Worm (Caenorhabditis elegans) whole organism, L2 larva: ENCODE measurements around the gene Y55B1BL.1.
A peak's percentile ranks its signal among the peaks of the same experiment; 100 is the strongest.

Source experiments
- C34F6.9 ChIP-seq: fragments of 150-350 bp; optimal IDR thresholded peaks from 2 replicates; lab custom pipeline; 2014; ENCODE audit warnings: missing biosample characterization, missing genetic modification characterization
- F13H6.1 ChIP-seq: sonication (generic microtip); optimal IDR thresholded peaks from 2 replicates; lab custom pipeline; 2016; ENCODE audit warnings: missing genetic modification characterization, missing compliant biosample characterization
- R02D3.7 ChIP-seq: fragments of 150-350 bp; optimal IDR thresholded peaks from 2 replicates; lab custom pipeline; 2014; ENCODE audit warnings: missing biosample characterization, missing genetic modification characterization
- Y55F3AM.14 ChIP-seq: fragments of 200-800 bp; sonication (Bioruptor generic); optimal IDR thresholded peaks from 2 replicates; lab custom pipeline; 2018; ENCODE audit warnings: mild to moderate bottlenecking, missing genetic modification characterization, missing compliant biosample characterization
- ZK546.5 ChIP-seq: sonication (generic microtip); optimal IDR thresholded peaks from 2 replicates; lab custom pipeline; 2017; ENCODE audit warnings: missing biosample characterization, missing genetic modification characterization
- alr-1 ChIP-seq: fragments of 150-350 bp; optimal IDR thresholded peaks from 2 replicates; lab custom pipeline; 2014; ENCODE audit warnings: missing biosample characterization, missing genetic modification characterization
- aly-2 ChIP-seq: fragments of 150-350 bp; optimal IDR thresholded peaks from 2 replicates; lab custom pipeline; 2014; ENCODE audit warnings: missing biosample characterization, missing genetic modification characterization
- ama-1 ChIP-seq: fragments of 150-350 bp; optimal IDR thresholded peaks from 2 replicates; lab custom pipeline; 2018; ENCODE audit warnings: inconsistent platforms
- blmp-1 ChIP-seq: sonication (generic microtip); optimal IDR thresholded peaks from 2 replicates; lab custom pipeline; 2017; ENCODE audit warnings: missing genetic modification characterization, mild to moderate bottlenecking, missing compliant biosample characterization, antibody characterized with exemption, moderate library complexity; ENCODE audit not compliant: insufficient read depth
- ceh-16 ChIP-seq: fragments of 150-350 bp; optimal IDR thresholded peaks from 2 replicates; lab custom pipeline; 2014; ENCODE audit warnings: missing biosample characterization, missing genetic modification characterization
- ceh-82 ChIP-seq: fragments of 150-350 bp; optimal IDR thresholded peaks from 2 replicates; lab custom pipeline; 2014; ENCODE audit warnings: missing biosample characterization, missing genetic modification characterization
- crh-2 ChIP-seq: sonication (generic microtip); optimal IDR thresholded peaks from 2 replicates; lab custom pipeline; 2017; ENCODE audit warnings: missing biosample characterization, missing genetic modification characterization
- dmd-4 ChIP-seq: sonication (generic microtip); optimal IDR thresholded peaks from 2 replicates; lab custom pipeline; 2017; ENCODE audit warnings: missing biosample characterization, missing genetic modification characterization
- egl-27 ChIP-seq: sonication (generic microtip); optimal IDR thresholded peaks from 3 replicates; lab custom pipeline; 2017; ENCODE audit warnings: missing biosample characterization, missing genetic modification reagents, missing genetic modification characterization
- elt-1 ChIP-seq: fragments of 150-350 bp; optimal IDR thresholded peaks from 2 replicates; lab custom pipeline; 2014; ENCODE audit warnings: missing biosample characterization, missing genetic modification characterization
- elt-3 ChIP-seq: sonication (generic microtip); optimal IDR thresholded peaks from 2 replicates; lab custom pipeline; 2017; ENCODE audit warnings: missing biosample characterization, missing genetic modification characterization
- fos-1 ChIP-seq: fragments of 150-350 bp; optimal IDR thresholded peaks from 2 replicates; lab custom pipeline; 2014; ENCODE audit warnings: missing biosample characterization, missing genetic modification characterization
- gmeb-1 ChIP-seq: fragments of 150-350 bp; optimal IDR thresholded peaks from 2 replicates; lab custom pipeline; 2014; ENCODE audit warnings: missing biosample characterization, missing genetic modification characterization
- lin-11 ChIP-seq: fragments of 150-350 bp; sonication (generic microtip); optimal IDR thresholded peaks from 2 replicates; lab custom pipeline; 2014; ENCODE audit warnings: missing biosample characterization, missing genetic modification characterization, inconsistent platforms, mixed read lengths
- lin-13 ChIP-seq: fragments of 150-350 bp; optimal IDR thresholded peaks from 2 replicates; lab custom pipeline; 2014; ENCODE audit warnings: missing biosample characterization, missing genetic modification reagents, missing genetic modification characterization
- lin-39 ChIP-seq: fragments of 150-350 bp; optimal IDR thresholded peaks from 2 replicates; lab custom pipeline; 2014; ENCODE audit warnings: missing biosample characterization, missing genetic modification reagents, missing genetic modification characterization
- lsy-2 ChIP-seq, 2 experiments: fragments of 150-350 bp in 1 of 2; sonication (generic microtip) in 1 of 2; optimal IDR thresholded peaks; 2 replicates each; lab custom pipeline; 2014 to 2017; ENCODE audit warnings: missing biosample characterization in 2 of 2, missing genetic modification characterization in 2 of 2
- mab-5 ChIP-seq: fragments of 150-350 bp; optimal IDR thresholded peaks from 2 replicates; lab custom pipeline; 2014; ENCODE audit warnings: missing biosample characterization, missing genetic modification characterization
- mbf-1 ChIP-seq: sonication (generic microtip); optimal IDR thresholded peaks from 2 replicates; lab custom pipeline; 2017; ENCODE audit warnings: missing biosample characterization, missing genetic modification characterization
- mdl-1 ChIP-seq, 2 experiments: fragments of 150-350 bp in 1 of 2; sonication (generic microtip) in 1 of 2; optimal IDR thresholded peaks; 2 replicates each; lab custom pipeline; 2017; ENCODE audit warnings: missing biosample characterization in 2 of 2, missing genetic modification characterization in 2 of 2
- nhr-10 ChIP-seq: sonication (generic microtip); optimal IDR thresholded peaks from 2 replicates; lab custom pipeline; 2017; ENCODE audit warnings: missing biosample characterization, missing genetic modification characterization
- nhr-11 ChIP-seq: fragments of 150-350 bp; optimal IDR thresholded peaks from 2 replicates; lab custom pipeline; 2014; ENCODE audit warnings: missing biosample characterization, missing genetic modification characterization
- nhr-12 ChIP-seq: fragments of 150-350 bp; optimal IDR thresholded peaks from 2 replicates; lab custom pipeline; 2014; ENCODE audit warnings: missing biosample characterization, missing genetic modification characterization
- nhr-129 ChIP-seq: fragments of 150-350 bp; optimal IDR thresholded peaks from 2 replicates; lab custom pipeline; 2014; ENCODE audit warnings: missing biosample characterization, missing genetic modification characterization
- nhr-21 ChIP-seq: fragments of 150-350 bp; optimal IDR thresholded peaks from 2 replicates; lab custom pipeline; 2014; ENCODE audit warnings: missing biosample characterization, missing genetic modification characterization
- nhr-23 ChIP-seq: fragments of 150-350 bp; optimal IDR thresholded peaks from 2 replicates; lab custom pipeline; 2014; ENCODE audit warnings: missing biosample characterization, missing genetic modification reagents, missing genetic modification characterization
- nhr-237 ChIP-seq: fragments of 150-350 bp; optimal IDR thresholded peaks from 2 replicates; lab custom pipeline; 2014; ENCODE audit warnings: missing biosample characterization, missing genetic modification characterization
- nhr-25 ChIP-seq: fragments of 150-350 bp; sonication (generic microtip); optimal IDR thresholded peaks from 3 replicates; lab custom pipeline; 2014; ENCODE audit warnings: missing biosample characterization, missing genetic modification characterization
- nhr-6 ChIP-seq: fragments of 150-350 bp; optimal IDR thresholded peaks from 2 replicates; lab custom pipeline; 2014; ENCODE audit warnings: missing biosample characterization, missing genetic modification characterization
- nhr-77 ChIP-seq: fragments of 150-350 bp; optimal IDR thresholded peaks from 2 replicates; lab custom pipeline; 2014; ENCODE audit warnings: missing biosample characterization, missing genetic modification characterization
- peb-1 ChIP-seq: fragments of 150-350 bp; optimal IDR thresholded peaks from 2 replicates; lab custom pipeline; 2014; ENCODE audit warnings: missing biosample characterization, missing genetic modification characterization
- sem-4 ChIP-seq: fragments of 150-350 bp; optimal IDR thresholded peaks from 2 replicates; lab custom pipeline; 2014; ENCODE audit warnings: missing biosample characterization, missing genetic modification reagents, missing genetic modification characterization
- skn-1 ChIP-seq: sonication (generic microtip); optimal IDR thresholded peaks from 2 replicates; lab custom pipeline; 2017; ENCODE audit warnings: missing biosample characterization, missing genetic modification characterization
- sma-3 ChIP-seq: sonication (generic microtip); optimal IDR thresholded peaks from 2 replicates; lab custom pipeline; 2016; ENCODE audit warnings: missing genetic modification reagents, missing genetic modification characterization, missing compliant biosample characterization
- sma-9 ChIP-seq, 2 experiments: fragments of 150-350 bp in 1 of 2; sonication (generic microtip) in 1 of 2; optimal IDR thresholded peaks; 2 replicates each; lab custom pipeline; 2014 to 2016; ENCODE audit warnings: missing genetic modification characterization in 2 of 2, mild to moderate bottlenecking in 1 of 2, missing biosample characterization in 1 of 2, missing compliant biosample characterization in 1 of 2, missing genetic modification reagents in 1 of 2, moderate library complexity in 1 of 2
- snpc-4 ChIP-seq: fragments of 150-350 bp; optimal IDR thresholded peaks from 2 replicates; lab custom pipeline; 2014; ENCODE audit warnings: missing biosample characterization, missing genetic modification characterization
- unc-39 ChIP-seq: fragments of 150-350 bp; optimal IDR thresholded peaks from 2 replicates; lab custom pipeline; 2014; ENCODE audit warnings: missing biosample characterization, missing genetic modification characterization
- unc-55 ChIP-seq: fragments of 150-350 bp; sonication (generic microtip); optimal IDR thresholded peaks from 3 replicates; lab custom pipeline; 2014; ENCODE audit warnings: missing biosample characterization, missing genetic modification reagents, missing genetic modification characterization
- unc-62 ChIP-seq: fragments of 150-350 bp; optimal IDR thresholded peaks from 2 replicates; lab custom pipeline; 2014; ENCODE audit warnings: missing biosample characterization, missing genetic modification reagents, missing genetic modification characterization
- zag-1 ChIP-seq: fragments of 150-350 bp; optimal IDR thresholded peaks from 2 replicates; lab custom pipeline; 2014; ENCODE audit warnings: missing biosample characterization, missing genetic modification characterization
- ztf-1 ChIP-seq: fragments of 200-800 bp; sonication (Bioruptor generic); conservative IDR thresholded peaks from 2 replicates; pipeline ENCODE4 v1.3.6; 2022; ENCODE audit warnings: missing genetic modification characterization, missing compliant biosample characterization
- ztf-11 ChIP-seq: sonication (generic microtip); optimal IDR thresholded peaks from 2 replicates; lab custom pipeline; 2017; ENCODE audit warnings: missing biosample characterization, missing genetic modification characterization
- ztf-4 ChIP-seq: fragments of 150-350 bp; optimal IDR thresholded peaks from 2 replicates; lab custom pipeline; 2014; ENCODE audit warnings: missing biosample characterization, missing genetic modification characterization

Y55B1BL.1 gene

ce11 chrIII:429038-429437 lies 26.9 kb downstream of the Y55B1BL.1 start, which contains the start of gene cec-8:
cec-8 (plus strand) TSS chrIII:429338.
- TF ChIP-seq dmd-4 (tag; lab: Kevin White, UChicago) (no peak), nhr-11 (tag; lab: Kevin White, UChicago) (no peak), Y55F3AM.14 (GFP tag; lab: Kevin White, UChicago) (no peak), lin-13 (no peak), nhr-25 (tag; lab: Kevin White, UChicago) (no peak), blmp-1 (tag; lab: Kevin White, UChicago) (no peak), C34F6.9 (tag; lab: Kevin White, UChicago) (no peak), aly-2 (tag; lab: Kevin White, UChicago) (no peak), alr-1 (no peak), ztf-1 (GFP tag; lab: Robert Waterston, UW) (no peak), mdl-1 (tag; optimal IDR thresholded peaks at IDR 0.05; lab: Kevin White, UChicago) (no peak), fos-1 (no peak), sem-4 (no peak), sma-9 (GFP tag; optimal IDR thresholded peaks at IDR 0.05; lab: Kevin White, UChicago) (no peak), sma-9 (tag; optimal IDR thresholded peaks at IDR 0.05; lab: Kevin White, UChicago) (no peak), sma-3 (GFP tag; lab: Kevin White, UChicago) (no peak), egl-27 (tag; lab: Kevin White, UChicago) (no peak), nhr-129 (tag; lab: Kevin White, UChicago) (no peak), elt-3 (tag; lab: Kevin White, UChicago) (no peak), ama-1 (no peak)

ce11 chrIII:432988-433387 lies 30.8 kb downstream of the Y55B1BL.1 start:
- no peak for TF ChIP-seq elt-3 (tag; lab: Kevin White, UChicago)
- TF ChIP-seq ceh-82 (tag; lab: Kevin White, UChicago), result no peak
- peak; percentile 41 for TF ChIP-seq sma-9 (GFP tag; optimal IDR thresholded peaks at IDR 0.05; lab: Kevin White, UChicago)
- TF ChIP-seq sma-9 (tag; optimal IDR thresholded peaks at IDR 0.05; lab: Kevin White, UChicago), result no peak
- no peak for TF ChIP-seq unc-62 (GFP tag; lab: Kevin White, UChicago)
- TF ChIP-seq peb-1 (tag; lab: Kevin White, UChicago), result no peak
- no peak for TF ChIP-seq alr-1
- peak; percentile 32 for TF ChIP-seq nhr-6 (tag; lab: Kevin White, UChicago)
- peak; percentile 56 for TF ChIP-seq blmp-1 (tag; lab: Kevin White, UChicago)
- TF ChIP-seq nhr-12 (tag; lab: Kevin White, UChicago), result no peak
- peak; percentile 63 for TF ChIP-seq nhr-10
- TF ChIP-seq skn-1, result no peak
- TF ChIP-seq nhr-129 (tag; lab: Kevin White, UChicago), result peak; percentile 40
- peak; percentile 59 for TF ChIP-seq sma-3 (GFP tag; lab: Kevin White, UChicago)
- peak; percentile 23 for TF ChIP-seq Y55F3AM.14 (GFP tag; lab: Kevin White, UChicago)
- no peak for TF ChIP-seq ztf-4 (tag; lab: Kevin White, UChicago)
- TF ChIP-seq ztf-1 (GFP tag; lab: Robert Waterston, UW), result no peak
- no peak for TF ChIP-seq dmd-4 (tag; lab: Kevin White, UChicago)
- TF ChIP-seq sem-4, result no peak
- peak; percentile 79 for TF ChIP-seq nhr-21
- TF ChIP-seq lin-11 (tag; lab: Kevin White, UChicago), result no peak
- peak; percentile 26 for TF ChIP-seq mab-5
- TF ChIP-seq R02D3.7 (tag; lab: Kevin White, UChicago), result no peak
- peak; percentile 65 for TF ChIP-seq unc-55 (GFP tag; lab: Kevin White, UChicago)
- TF ChIP-seq C34F6.9 (tag; lab: Kevin White, UChicago), result peak; percentile 51
- TF ChIP-seq ceh-16 (tag; lab: Kevin White, UChicago), result peak; percentile 31
- no peak for TF ChIP-seq ztf-11 (tag; lab: Kevin White, UChicago)
- TF ChIP-seq snpc-4 (tag; lab: Kevin White, UChicago), result no peak
- TF ChIP-seq aly-2 (tag; lab: Kevin White, UChicago), result no peak
- TF ChIP-seq ZK546.5 (tag; lab: Kevin White, UChicago), result no peak
- no peak for TF ChIP-seq nhr-23 (tag; lab: Kevin White, UChicago)
- TF ChIP-seq ama-1, result no peak
- no peak for TF ChIP-seq nhr-11 (tag; lab: Kevin White, UChicago)
- TF ChIP-seq fos-1, result peak; percentile 43
- no peak for TF ChIP-seq mbf-1 (tag; lab: Kevin White, UChicago)
- peak; percentile 84 for TF ChIP-seq nhr-25 (tag; lab: Kevin White, UChicago)
- no peak for TF ChIP-seq nhr-237 (tag; lab: Kevin White, UChicago)
- peak; percentile 59 for TF ChIP-seq lin-13
- TF ChIP-seq crh-2 (tag; lab: Kevin White, UChicago), result peak; percentile 66
- TF ChIP-seq F13H6.1, result peak; percentile 70
- TF ChIP-seq egl-27 (tag; lab: Kevin White, UChicago), result peak; percentile 41
- no peak for TF ChIP-seq zag-1 (tag; lab: Kevin White, UChicago)
- no peak for TF ChIP-seq nhr-77 (tag; lab: Kevin White, UChicago)
- TF ChIP-seq elt-1 (tag; lab: Kevin White, UChicago), result no peak
- no peak for TF ChIP-seq lin-39
- peak; percentile 16 to 75 for TF ChIP-seq lsy-2 (tag; optimal IDR thresholded peaks at IDR 0.05; lab: Kevin White, UChicago)
- TF ChIP-seq mdl-1 (tag; optimal IDR thresholded peaks at IDR 0.05; lab: Kevin White, UChicago), result peak in 1 of 2 experiments; percentile 21
- TF ChIP-seq unc-39 (tag; lab: Kevin White, UChicago), result no peak
- TF ChIP-seq gmeb-1 (tag; lab: Kevin White, UChicago), result peak; percentile 34
